Worm (Caenorhabditis elegans) whole organism, mixed stage, embryonic: Measurements from ENCODE around the gene cct-5.

Source experiments
- M03D4.4 ChIP-seq: sonication (generic microtip); optimal IDR thresholded peaks from 2 replicates; lab custom pipeline; 2017; ENCODE audit warnings: mild to moderate bottlenecking, missing genetic modification characterization, missing compliant biosample characterization
- blmp-1 ChIP-seq: fragments of 150-350 bp; optimal IDR thresholded peaks from 2 replicates; lab custom pipeline; 2014; ENCODE audit warnings: missing biosample characterization, missing genetic modification characterization
- ceh-39 ChIP-seq: fragments of 150-350 bp; optimal IDR thresholded peaks from 2 replicates; lab custom pipeline; 2014; ENCODE audit warnings: missing biosample characterization, missing genetic modification characterization
- ceh-43 ChIP-seq: fragments of 200-800 bp; sonication (Bioruptor generic); optimal IDR thresholded peaks from 2 replicates; lab custom pipeline; 2018; ENCODE audit warnings: mild to moderate bottlenecking, missing genetic modification characterization, moderate library complexity, missing compliant biosample characterization
- ceh-83 ChIP-seq: fragments of 200-800 bp; sonication (Bioruptor generic); optimal IDR thresholded peaks from 2 replicates; lab custom pipeline; 2018; ENCODE audit warnings: mild to moderate bottlenecking, missing genetic modification characterization, missing compliant biosample characterization
- ces-1 ChIP-seq: fragments of 150-350 bp; optimal IDR thresholded peaks from 2 replicates; lab custom pipeline; 2014; ENCODE audit warnings: missing biosample characterization, missing genetic modification reagents, missing genetic modification characterization
- cnd-1 ChIP-seq: fragments of 200-800 bp; sonication (Bioruptor generic); optimal IDR thresholded peaks from 2 replicates; lab custom pipeline; 2018; ENCODE audit warnings: mild to moderate bottlenecking, missing genetic modification characterization, missing compliant biosample characterization
- drap-1 ChIP-seq: fragments of 200-800 bp; sonication (Bioruptor generic); optimal IDR thresholded peaks from 3 replicates; lab custom pipeline; 2018; ENCODE audit warnings: mild to moderate bottlenecking, missing genetic modification characterization, missing compliant biosample characterization
- elt-1 ChIP-seq: sonication (generic microtip); optimal IDR thresholded peaks from 2 replicates; lab custom pipeline; 2017; ENCODE audit warnings: missing genetic modification characterization, mild to moderate bottlenecking, missing compliant biosample characterization, antibody characterized with exemption, moderate library complexity, borderline replicate concordance; ENCODE audit not compliant: insufficient read depth
- elt-3 ChIP-seq: fragments of 150-350 bp; optimal IDR thresholded peaks from 2 replicates; lab custom pipeline; 2014; ENCODE audit warnings: missing biosample characterization, missing genetic modification characterization
- flh-1 ChIP-seq: fragments of 200-800 bp; sonication (Bioruptor generic); optimal IDR thresholded peaks from 2 replicates; lab custom pipeline; 2018; ENCODE audit warnings: mild to moderate bottlenecking, missing genetic modification characterization, moderate library complexity, missing compliant biosample characterization
- ham-2 ChIP-seq: fragments of 200-800 bp; sonication (Bioruptor generic); optimal IDR thresholded peaks from 2 replicates; lab custom pipeline; 2018; ENCODE audit warnings: mild to moderate bottlenecking, missing genetic modification characterization, missing compliant biosample characterization
- hlh-1 ChIP-seq: fragments of 150-350 bp; optimal IDR thresholded peaks from 2 replicates; lab custom pipeline; 2014; ENCODE audit warnings: missing biosample characterization, missing genetic modification reagents, missing genetic modification characterization
- lin-13 ChIP-seq: fragments of 150-350 bp; optimal IDR thresholded peaks from 2 replicates; lab custom pipeline; 2014; ENCODE audit warnings: missing biosample characterization, missing genetic modification characterization
- lin-32 ChIP-seq: fragments of 200-800 bp; sonication (Bioruptor generic); optimal IDR thresholded peaks from 2 replicates; lab custom pipeline; 2018; ENCODE audit warnings: mild to moderate bottlenecking, missing genetic modification characterization, missing compliant biosample characterization
- lsy-2 ChIP-seq: fragments of 150-350 bp; optimal IDR thresholded peaks from 2 replicates; lab custom pipeline; 2014; ENCODE audit warnings: missing biosample characterization, missing genetic modification characterization
- mab-5 ChIP-seq: fragments of 150-350 bp; optimal IDR thresholded peaks from 2 replicates; lab custom pipeline; 2014; ENCODE audit warnings: missing biosample characterization, missing genetic modification characterization
- mep-1 ChIP-seq: fragments of 150-350 bp; optimal IDR thresholded peaks from 2 replicates; lab custom pipeline; 2017; ENCODE audit warnings: missing biosample characterization, missing genetic modification reagents, missing genetic modification characterization, inconsistent platforms
- mls-2 ChIP-seq: sonication (generic microtip); optimal IDR thresholded peaks from 2 replicates; lab custom pipeline; 2016; ENCODE audit warnings: mild to moderate bottlenecking, missing genetic modification characterization, moderate library complexity, missing compliant biosample characterization
- nhr-12 ChIP-seq: fragments of 150-350 bp; optimal IDR thresholded peaks from 2 replicates; lab custom pipeline; 2014; ENCODE audit warnings: missing biosample characterization, missing genetic modification characterization
- nhr-2 ChIP-seq: fragments of 150-350 bp; optimal IDR thresholded peaks from 2 replicates; lab custom pipeline; 2014; ENCODE audit warnings: missing biosample characterization, missing genetic modification characterization
- nhr-237 ChIP-seq: fragments of 150-350 bp; optimal IDR thresholded peaks from 2 replicates; lab custom pipeline; 2014; ENCODE audit warnings: missing biosample characterization, missing genetic modification characterization
- nhr-28 ChIP-seq: fragments of 150-350 bp; optimal IDR thresholded peaks from 2 replicates; lab custom pipeline; 2014; ENCODE audit warnings: missing biosample characterization, missing genetic modification characterization
- nhr-76 ChIP-seq: sonication (generic microtip); optimal IDR thresholded peaks from 2 replicates; lab custom pipeline; 2017; ENCODE audit warnings: missing biosample characterization, missing genetic modification characterization
- pha-4 ChIP-seq: fragments of 150-350 bp; optimal IDR thresholded peaks from 2 replicates; lab custom pipeline; 2018; ENCODE audit warnings: missing biosample characterization, missing genetic modification reagents, missing genetic modification characterization
- snpc-4 ChIP-seq: fragments of 150-350 bp; optimal IDR thresholded peaks from 2 replicates; lab custom pipeline; 2014; ENCODE audit warnings: missing biosample characterization, missing genetic modification characterization
- sptf-1 ChIP-seq: sonication (generic microtip); optimal IDR thresholded peaks from 2 replicates; lab custom pipeline; 2017; ENCODE audit warnings: mild to moderate bottlenecking, missing genetic modification characterization, moderate library complexity, missing compliant biosample characterization
- tbx-8 ChIP-seq: fragments of 200-800 bp; sonication (Bioruptor generic); optimal IDR thresholded peaks from 2 replicates; lab custom pipeline; 2018; ENCODE audit warnings: mild to moderate bottlenecking, missing genetic modification characterization, moderate library complexity, missing compliant biosample characterization
- unc-62 ChIP-seq: fragments of 150-350 bp; optimal IDR thresholded peaks from 2 replicates; lab custom pipeline; 2014; ENCODE audit warnings: missing biosample characterization, missing genetic modification reagents, missing genetic modification characterization
- zip-8 ChIP-seq: fragments of 150-350 bp; optimal IDR thresholded peaks from 2 replicates; lab custom pipeline; 2014; ENCODE audit warnings: missing biosample characterization, missing genetic modification characterization
- ztf-11 ChIP-seq: fragments of 150-350 bp; optimal IDR thresholded peaks from 2 replicates; lab custom pipeline; 2014; ENCODE audit warnings: missing biosample characterization, missing genetic modification characterization

The cct-5 gene

ce11 chrIII:4453768-4454167 lies 54.1 kb downstream of the cct-5 start:
- TF ChIP-seq cnd-1 (no peak), ceh-43 (no peak), ces-1 (GFP tag; lab: Kevin White, UChicago) (no peak), unc-62 (GFP tag; lab: Kevin White, UChicago) (peak; percentile 82), nhr-2 (tag; lab: Kevin White, UChicago) (peak; percentile 34), elt-1 (tag; lab: Kevin White, UChicago) (peak; percentile 93)

- TF ChIP-seq nhr-2 (tag; lab: Kevin White, UChicago) (no peak), mab-5 (tag; lab: Kevin White, UChicago) (no peak), lin-13 (tag; lab: Kevin White, UChicago) (no peak), ceh-83 (GFP tag; lab: Kevin White, UChicago) (no peak), flh-1 (GFP tag; lab: Kevin White, UChicago) (no peak)
Measured at ce11 chrIII:4453301-4453700, 54.6 kb downstream of the cct-5 start.

ce11 chrIII:4452749-4453148 lies 55.2 kb downstream of the cct-5 start:
- TF ChIP-seq unc-62 (GFP tag; lab: Kevin White, UChicago) (no peak), cnd-1 (no peak), mls-2 (tag; lab: Kevin White, UChicago) (peak; percentile 30), hlh-1 (tag; lab: Kevin White, UChicago) (no peak), blmp-1 (tag; lab: Kevin White, UChicago) (no peak), elt-1 (tag; lab: Kevin White, UChicago) (no peak), ceh-39 (tag; lab: Kevin White, UChicago) (no peak), nhr-2 (tag; lab: Kevin White, UChicago) (no peak), lin-32 (no peak), ztf-11 (no peak), zip-8 (tag; lab: Kevin White, UChicago) (no peak), mep-1 (tag; lab: Kevin White, UChicago) (no peak), ceh-43 (peak; percentile 99), pha-4 (tag; lab: Kevin White, UChicago) (no peak), lsy-2 (tag; lab: Kevin White, UChicago) (no peak)
- TF ChIP-seq, all 35 proteins: peak for 2

ce11 chrIII:4450773-4451423 lies 57.0 kb downstream of the cct-5 start:
- TF ChIP-seq sptf-1 (tag; lab: Kevin White, UChicago): peak; percentile 39
- TF ChIP-seq ceh-43: peak; percentile 99
- no peak for TF ChIP-seq tbx-8 (GFP tag; lab: Kevin White, UChicago)
- no peak for TF ChIP-seq nhr-12 (tag; lab: Kevin White, UChicago)
- no peak for TF ChIP-seq snpc-4
- TF ChIP-seq hlh-1 (tag; lab: Kevin White, UChicago): no peak
- TF ChIP-seq zip-8 (tag; lab: Kevin White, UChicago): no peak
- no peak for TF ChIP-seq elt-3 (tag; lab: Kevin White, UChicago)
- TF ChIP-seq ham-2 (GFP tag; lab: Kevin White, UChicago): peak; percentile 44
- no peak for TF ChIP-seq nhr-76 (tag; lab: Kevin White, UChicago)
- TF ChIP-seq mls-2 (tag; lab: Kevin White, UChicago): peak; percentile 50
- TF ChIP-seq lsy-2 (tag; lab: Kevin White, UChicago): peak; percentile 71
- no peak for TF ChIP-seq unc-62 (GFP tag; lab: Kevin White, UChicago)
- no peak for TF ChIP-seq M03D4.4 (tag; lab: Kevin White, UChicago)
- TF ChIP-seq elt-1 (tag; lab: Kevin White, UChicago): no peak
- no peak for TF ChIP-seq lin-13 (tag; lab: Kevin White, UChicago)
- no peak for TF ChIP-seq ces-1 (GFP tag; lab: Kevin White, UChicago)
- TF ChIP-seq ceh-39 (tag; lab: Kevin White, UChicago): no peak
- no peak for TF ChIP-seq cnd-1

- TF ChIP-seq nhr-76 (tag; lab: Kevin White, UChicago): no peak
- TF ChIP-seq mep-1 (tag; lab: Kevin White, UChicago): no peak
- TF ChIP-seq nhr-28 (tag; lab: Kevin White, UChicago): no peak
- TF ChIP-seq mab-5 (tag; lab: Kevin White, UChicago): no peak
- no peak for TF ChIP-seq ztf-11
- TF ChIP-seq nhr-237: no peak
- TF ChIP-seq blmp-1 (tag; lab: Kevin White, UChicago): no peak
- no peak for TF ChIP-seq cnd-1
- TF ChIP-seq drap-1 (GFP tag; lab: Kevin White, UChicago): no peak
- no peak for TF ChIP-seq elt-1 (tag; lab: Kevin White, UChicago)
Measured at ce11 chrIII:4449893-4450579, 57.9 kb downstream of the cct-5 start, which contains the start of gene ceh-43. Gene ceh-43 (minus strand): TSS chrIII:4449943.
